Worm (Caenorhabditis elegans) whole organism, mixed stage, embryonic: Measurements from ENCODE around the gene C01G12.5.

ENCODE experiments used
- lin-32 ChIP-seq: fragments of 200-800 bp; sonication (Bioruptor generic); optimal IDR thresholded peaks from 2 replicates; lab custom pipeline; 2018; ENCODE audit warnings: mild to moderate bottlenecking, missing genetic modification characterization, missing compliant biosample characterization
- nhr-237 ChIP-seq: fragments of 150-350 bp; optimal IDR thresholded peaks from 2 replicates; lab custom pipeline; 2014; ENCODE audit warnings: missing biosample characterization, missing genetic modification characterization
- pha-4 ChIP-seq: fragments of 150-350 bp; optimal IDR thresholded peaks from 2 replicates; lab custom pipeline; 2018; ENCODE audit warnings: missing biosample characterization, missing genetic modification reagents, missing genetic modification characterization
- snpc-4 ChIP-seq: fragments of 150-350 bp; optimal IDR thresholded peaks from 2 replicates; lab custom pipeline; 2014; ENCODE audit warnings: missing biosample characterization, missing genetic modification characterization
- zip-8 ChIP-seq: fragments of 150-350 bp; optimal IDR thresholded peaks from 2 replicates; lab custom pipeline; 2014; ENCODE audit warnings: missing biosample characterization, missing genetic modification characterization

DNA sequence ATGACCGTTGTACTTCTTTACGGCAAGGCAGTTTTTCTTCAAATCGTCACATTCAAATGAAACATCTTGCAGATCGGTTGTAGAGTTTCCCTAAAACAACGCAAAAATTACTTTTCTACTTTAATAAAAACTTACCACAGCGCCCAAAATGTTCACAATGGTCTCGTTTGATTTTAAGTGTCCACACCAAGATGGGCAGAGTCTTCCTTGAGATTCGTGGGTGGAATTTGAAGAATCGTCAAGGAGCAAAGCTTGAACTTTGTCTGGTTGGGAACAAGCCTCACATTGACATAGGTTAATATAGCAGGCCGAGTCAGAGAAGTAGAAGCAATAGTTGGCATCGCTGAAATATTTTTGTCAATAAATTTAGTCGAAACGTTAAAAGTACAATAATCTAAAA lies 17.7 kb upstream of the C01G12.5 start:
- TF ChIP-seq nhr-237 (tag; lab: Kevin White, UChicago) (no peak), lin-32 (GFP tag; lab: Kevin White, UChicago) (no peak), snpc-4 (no peak), pha-4 (tag; lab: Kevin White, UChicago) (no peak), zip-8 (no peak)
